Worm (Caenorhabditis elegans): Measurements from ENCODE around the gene C45B2.6.

DNA sequence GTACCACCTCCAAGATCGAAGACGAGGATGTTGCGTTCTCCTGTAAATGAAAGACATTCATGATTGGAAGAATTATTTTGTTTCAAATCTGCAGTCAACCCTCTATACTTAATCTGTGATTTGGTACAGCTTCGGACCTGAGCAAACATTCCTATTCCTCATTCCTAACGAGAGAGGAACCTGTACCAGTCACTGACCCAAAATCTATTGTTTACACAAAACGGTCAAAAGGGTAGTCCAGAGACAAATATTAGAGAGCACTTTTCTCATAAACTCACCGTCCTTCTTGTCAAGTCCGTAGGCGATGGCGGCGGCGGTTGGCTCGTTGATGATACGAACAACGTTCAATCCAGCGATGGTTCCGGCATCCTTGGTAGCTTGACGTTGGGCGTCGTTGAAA lies 38.1 kb downstream of the C45B2.6 start:
- TF ChIP-seq ztf-1 (GFP tag; conservative IDR thresholded peaks at IDR 0.05) (no peak), unc-62 (GFP tag; optimal IDR thresholded peaks at IDR 0.05) (no peak), nhr-11 (tag; optimal IDR thresholded peaks at IDR 0.05) (no peak), lin-39 (tag; optimal IDR thresholded peaks at IDR 0.05) (no peak), ztf-4 (tag; optimal IDR thresholded peaks at IDR 0.05) (no peak)

Measured in whole organism, L2 larva.